Fruit fly (Drosophila melanogaster): ENCODE data around the gene ValRS-m.

Gene ValRS-m

dm6 chr3L:8974478-8975477 lies 10.2 kb upstream of the ValRS-m start, which contains the start of the genes pix and Srp68 (continued):
- no peak for TF ChIP-seq E2f1 (GFP tag; IDR thresholded peaks at IDR 0.05)
- TF ChIP-seq CG18011 (GFP tag; optimal IDR thresholded peaks at IDR 0.05): peak; percentile 36
- peak; percentile 44 for TF ChIP-seq exex (tag; optimal IDR thresholded peaks at IDR 0.05)

dm6 chr3L:8968437-8968836 lies 3.9 kb upstream of the ValRS-m start, which contains the start of gene CG5026:
TSS of gene CG5026 (plus strand) at chr3L:8968528.
- TF ChIP-seq CG7987 (GFP tag; optimal IDR thresholded peaks at IDR 0.05) (peak; percentile 12), CG5245 (GFP tag; optimal IDR thresholded peaks at IDR 0.05) (no peak), crol (GFP tag; IDR thresholded peaks at IDR 0.05) (peak; percentile 63; the same call in 1 of the 2 replicates), danr (GFP tag; IDR thresholded peaks at IDR 0.05) (no peak), CG34422 (GFP tag; IDR thresholded peaks at IDR 0.05) (0 out of 3 replicates have a peak, but pooled peaks have one; percentile 14), HmgZ (tag; optimal IDR thresholded peaks at IDR 0.05) (peak; percentile 47), CG7556 (GFP tag; optimal IDR thresholded peaks at IDR 0.05) (no peak), CG9797 (GFP tag; optimal IDR thresholded peaks at IDR 0.05) (peak; percentile 54), B-H1 (GFP tag; IDR thresholded peaks at IDR 0.05) (no peak), CG13287 (GFP tag; IDR thresholded peaks at IDR 0.05; ENCODE audit: partially characterized antibody) (peak; percentile 53), CG17568 (GFP tag; optimal IDR thresholded peaks at IDR 0.05) (no peak), CG11456 (GFP tag; IDR thresholded peaks at IDR 0.05) (no peak), Scr (GFP tag; IDR thresholded peaks at IDR 0.05; ENCODE audit: partially characterized antibody) (peak; percentile 24), CG10462 (GFP tag; optimal IDR thresholded peaks at IDR 0.05) (peak; percentile 32), YL-1 (GFP tag; optimal IDR thresholded peaks at IDR 0.05) (peak; percentile 38), CG34224 (GFP tag; IDR thresholded peaks at IDR 0.05; ENCODE audit: partially characterized antibody) (0 out of 3 replicates have a peak, but pooled peaks have one; percentile 14), CG10366 (GFP tag; IDR thresholded peaks at IDR 0.05) (no peak), CG17328 (GFP tag; IDR thresholded peaks at IDR 0.05) (no peak), psq (GFP tag; optimal IDR thresholded peaks at IDR 0.05) (peak; percentile 52), CG2116 (GFP tag; optimal IDR thresholded peaks at IDR 0.05) (peak; percentile 22), pzg (GFP tag; optimal IDR thresholded peaks at IDR 0.05) (peak; percentile 71), Hsf (GFP tag; optimal IDR thresholded peaks at IDR 0.05) (no peak), CG16813 (GFP tag; IDR thresholded peaks at IDR 0.05; ENCODE audit: partially characterized antibody) (no peak), CG6254 (GFP tag; optimal IDR thresholded peaks at IDR 0.05) (no peak), Ssrp (tag; optimal IDR thresholded peaks at IDR 0.05) (no peak), CG30403 (GFP tag; optimal IDR thresholded peaks at IDR 0.05) (no peak), Myb (GFP tag; optimal IDR thresholded peaks at IDR 0.05) (peak; percentile 81), Med (GFP tag) (peak; percentile 81), scrt (GFP tag; optimal IDR thresholded peaks at IDR 0.05) (no peak), nom (GFP tag; optimal IDR thresholded peaks at IDR 0.05) (peak; percentile 6), CG18011 (GFP tag; optimal IDR thresholded peaks at IDR 0.05) (no peak), CG10274 (GFP tag; optimal IDR thresholded peaks at IDR 0.05) (peak; percentile 15), CG15514 (GFP tag; optimal IDR thresholded peaks at IDR 0.05) (peak; percentile 87), gfzf (GFP tag; optimal IDR thresholded peaks at IDR 0.05) (peak; percentile 83), E2f2 (GFP tag; IDR thresholded peaks at IDR 0.05) (peak; percentile 68), CG32767 (GFP tag; IDR thresholded peaks at IDR 0.05) (no peak), MESR4 (GFP tag; optimal IDR thresholded peaks at IDR 0.05) (peak; percentile 44), sna (GFP tag; IDR thresholded peaks at IDR 0.05; ENCODE audit: partially characterized antibody) (0 out of 2 replicates have a peak, but pooled peaks have one; percentile 31), NC2β (GFP tag; optimal IDR thresholded peaks at IDR 0.05) (peak; percentile 11), CG15073 (GFP tag; optimal IDR thresholded peaks at IDR 0.05) (no peak), CG4617 (GFP tag; optimal IDR thresholded peaks at IDR 0.05; ENCODE audit: borderline replicate concordance) (peak; percentile 35), CG9817 (tag; optimal IDR thresholded peaks at IDR 0.05) (no peak), crp (GFP tag; optimal IDR thresholded peaks at IDR 0.05) (peak in 1 of 2 experiments; percentile 7)

Data from whole organism, embryonic.